Worm (Caenorhabditis elegans) whole organism, mixed stage, embryonic: ENCODE results near the gene C11D2.3.

Experiments
- hlh-1 ChIP-seq: fragments of 150-350 bp; optimal IDR thresholded peaks from 2 replicates; lab custom pipeline; 2014; ENCODE audit warnings: missing biosample characterization, missing genetic modification reagents, missing genetic modification characterization
- mep-1 ChIP-seq: fragments of 150-350 bp; optimal IDR thresholded peaks from 2 replicates; lab custom pipeline; 2017; ENCODE audit warnings: missing biosample characterization, missing genetic modification reagents, missing genetic modification characterization, inconsistent platforms
- nhr-76 ChIP-seq: sonication (generic microtip); optimal IDR thresholded peaks from 2 replicates; lab custom pipeline; 2017; ENCODE audit warnings: missing biosample characterization, missing genetic modification characterization

DNA sequence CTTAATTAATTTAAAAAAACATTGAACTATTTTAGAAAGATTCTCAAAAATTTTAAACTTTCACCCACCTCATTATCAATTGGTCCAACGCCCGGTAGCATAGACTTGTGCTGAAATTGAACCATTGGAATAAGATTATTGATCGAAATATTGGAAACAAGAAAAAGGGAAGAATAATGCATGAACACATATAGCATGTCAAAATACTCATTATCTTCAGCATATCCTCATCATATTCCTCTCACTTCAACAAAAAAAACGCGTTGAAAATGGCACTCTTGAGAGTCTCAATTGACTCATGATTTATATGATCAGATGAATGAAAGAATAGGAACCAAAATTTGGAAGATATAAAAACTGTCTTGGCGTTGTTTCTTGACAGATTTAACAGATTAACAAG lies 32.1 kb downstream of the C11D2.3 start, which contains the start of gene unc-77:
- TF ChIP-seq nhr-76 (tag; lab: Kevin White, UChicago) (no peak), mep-1 (tag; lab: Kevin White, UChicago) (no peak), hlh-1 (tag; lab: Kevin White, UChicago) (no peak)
